Fruit fly (Drosophila melanogaster) whole organism: ENCODE data around the gene lz.
A peak's percentile ranks its signal among the peaks of the same experiment; 100 is the strongest.

ENCODE experiments used
- CG8478 ChIP-seq: fragments of >200 bp; optimal IDR thresholded peaks from 2 replicates; lab custom pipeline; 2018; ENCODE audit warnings: inconsistent platforms
- Dll ChIP-seq: fragments of >200 bp; optimal IDR thresholded peaks from 2 replicates; lab custom pipeline; 2017
- EcR ChIP-seq, 2 experiments: fragments of >200 bp; optimal IDR thresholded peaks; 2 replicates each; lab custom pipeline; 2017; ENCODE audit warnings: missing biosample characterization in 2 of 2, missing genetic modification characterization in 2 of 2, missing genetic modification reagents in 2 of 2
- pan ChIP-seq: fragments of >200 bp; optimal IDR thresholded peaks from 2 replicates; lab custom pipeline; 2017
- psq ChIP-seq: fragments of >200 bp; optimal IDR thresholded peaks from 2 replicates; lab custom pipeline; 2017
- usp ChIP-seq: fragments of >200 bp; optimal IDR thresholded peaks from 2 replicates; lab custom pipeline; 2017; ENCODE audit warnings: missing biosample characterization, missing genetic modification characterization, mixed read lengths

The lz gene

dm6 chrX:9284024-9284738 is at the start of gene lz:
lz (plus strand) TSS chrX:9284649.
- TF ChIP-seq Dll (lab: Kevin White, UChicago) = peak; percentile 42
- TF ChIP-seq CG8478 (lab: Kevin White, UChicago) = no peak
- no peak for TF ChIP-seq EcR (GFP tag; optimal IDR thresholded peaks at IDR 0.05; lab: Kevin White, UChicago)
- no peak for TF ChIP-seq psq (lab: Kevin White, UChicago)
- TF ChIP-seq pan (lab: Kevin White, UChicago) = no peak
- TF ChIP-seq usp (GFP tag; lab: Kevin White, UChicago) = no peak

dm6 chrX:9236485-9236884 is 48.0 kb upstream of the lz start, which contains the start of gene Ir8a:
Ir8a (minus strand) TSS chrX:9236585.
- TF ChIP-seq EcR (GFP tag; optimal IDR thresholded peaks at IDR 0.05; lab: Kevin White, UChicago) = no peak
- no peak for TF ChIP-seq CG8478 (lab: Kevin White, UChicago)
- TF ChIP-seq psq (lab: Kevin White, UChicago) = no peak
- no peak for TF ChIP-seq Dll (lab: Kevin White, UChicago)
- no peak for TF ChIP-seq pan (lab: Kevin White, UChicago)
- no peak for TF ChIP-seq usp (GFP tag; lab: Kevin White, UChicago)

- no peak for TF ChIP-seq Dll (lab: Kevin White, UChicago)
- TF ChIP-seq EcR (GFP tag; optimal IDR thresholded peaks at IDR 0.05; lab: Kevin White, UChicago) = no peak
- no peak for TF ChIP-seq pan (lab: Kevin White, UChicago)
- no peak for TF ChIP-seq CG8478 (lab: Kevin White, UChicago)
- no peak for TF ChIP-seq psq (lab: Kevin White, UChicago)
- TF ChIP-seq usp (GFP tag; lab: Kevin White, UChicago) = no peak
Measured at dm6 chrX:9243417-9243884, 41.0 kb upstream of the lz start, which contains the start of the genes mxc and Larp7. mxc (minus strand) TSS chrX:9243467. Larp7 (plus strand) TSS chrX:9243817.

- no peak for TF ChIP-seq pan (lab: Kevin White, UChicago)
- no peak for TF ChIP-seq EcR (GFP tag; optimal IDR thresholded peaks at IDR 0.05; lab: Kevin White, UChicago)
- TF ChIP-seq usp (GFP tag; lab: Kevin White, UChicago) = no peak
Measured at dm6 chrX:9247171-9247783, 37.2 kb upstream of the lz start, which contains the start of the genes amx and Dsor1. amx (minus strand) TSS chrX:9247336. Dsor1 (plus strand) TSS chrX:9247342.

dm6 chrX:9248040-9248439 is 36.4 kb upstream of the lz start:
- TF ChIP-seq psq (lab: Kevin White, UChicago) (no peak), CG8478 (lab: Kevin White, UChicago) (no peak), usp (GFP tag; lab: Kevin White, UChicago) (no peak), EcR (GFP tag; optimal IDR thresholded peaks at IDR 0.05; lab: Kevin White, UChicago) (no peak), pan (lab: Kevin White, UChicago) (no peak), Dll (lab: Kevin White, UChicago) (no peak)

- TF ChIP-seq Dll (lab: Kevin White, UChicago) = peak; percentile 30
- no peak for TF ChIP-seq usp (GFP tag; lab: Kevin White, UChicago)
Measured at dm6 chrX:9250161-9250831, 34.2 kb upstream of the lz start, which contains the start of gene CG17754. CG17754 (plus strand) TSS chrX:9250420.

dm6 chrX:9251212-9251877 is 33.1 kb upstream of the lz start:
- TF ChIP-seq CG8478 (lab: Kevin White, UChicago) (no peak), psq (lab: Kevin White, UChicago) (no peak), usp (GFP tag; lab: Kevin White, UChicago) (no peak), Dll (lab: Kevin White, UChicago) (no peak), EcR (GFP tag; optimal IDR thresholded peaks at IDR 0.05; lab: Kevin White, UChicago) (no peak), pan (lab: Kevin White, UChicago) (no peak)

- no peak for TF ChIP-seq psq (lab: Kevin White, UChicago)
- TF ChIP-seq pan (lab: Kevin White, UChicago) = no peak
- no peak for TF ChIP-seq Dll (lab: Kevin White, UChicago)
Measured at dm6 chrX:9252051-9252708, 32.3 kb upstream of the lz start.

- TF ChIP-seq Dll (lab: Kevin White, UChicago) (no peak), usp (GFP tag; lab: Kevin White, UChicago) (no peak), pan (lab: Kevin White, UChicago) (no peak), EcR (GFP tag; optimal IDR thresholded peaks at IDR 0.05; lab: Kevin White, UChicago) (no peak), CG8478 (lab: Kevin White, UChicago) (no peak), psq (lab: Kevin White, UChicago) (no peak)
Measured at dm6 chrX:9255021-9255420, 29.4 kb upstream of the lz start.

- TF ChIP-seq pan (lab: Kevin White, UChicago) (no peak), usp (GFP tag; lab: Kevin White, UChicago) (no peak), Dll (lab: Kevin White, UChicago) (no peak), CG8478 (lab: Kevin White, UChicago) (no peak), psq (lab: Kevin White, UChicago) (no peak), EcR (GFP tag; optimal IDR thresholded peaks at IDR 0.05; lab: Kevin White, UChicago) (no peak)
Measured at dm6 chrX:9255964-9256520, 28.4 kb upstream of the lz start, which contains the start of gene ric8a. ric8a (plus strand) TSS chrX:9256168.
